Fruit fly (Drosophila melanogaster): ENCODE results near the gene zye.

zye gene

dm6 chr3L:20405971-20406948 is 7.1 kb upstream of the zye start:
- no peak for TF ChIP-seq CG32121 (GFP tag; IDR thresholded peaks at IDR 0.05)
- TF ChIP-seq CG4496 (GFP tag; IDR thresholded peaks at IDR 0.05), result 0 out of 3 replicates have a peak, but pooled peaks have one; percentile 15
- TF ChIP-seq fd96Ca (GFP tag; IDR thresholded peaks at IDR 0.05), result no peak

dm6 chr3L:20410345-20410744 is 3.1 kb upstream of the zye start, which contains the start of gene CG13248:
TSS of gene CG13248 (minus strand) at chr3L:20410566.
- TF ChIP-seq CG32121 (GFP tag; IDR thresholded peaks at IDR 0.05) (no peak), CG8301 (tag; optimal IDR thresholded peaks at IDR 0.05) (no peak), CG12605 (GFP tag; IDR thresholded peaks at IDR 0.05) (no peak), CG34367 (tag; optimal IDR thresholded peaks at IDR 0.05) (no peak), Ets98B (GFP tag; IDR thresholded peaks at IDR 0.05) (no peak), EcR (GFP tag; optimal IDR thresholded peaks at IDR 0.05) (no peak), fd96Ca (GFP tag; IDR thresholded peaks at IDR 0.05) (no peak)

- TF ChIP-seq Snoo (tag; optimal IDR thresholded peaks at IDR 0.05), result no peak
- TF ChIP-seq CG14655 (GFP tag; optimal IDR thresholded peaks at IDR 0.05), result no peak
- no peak for TF ChIP-seq CG9948 (tag; optimal IDR thresholded peaks at IDR 0.05)
- no peak for TF ChIP-seq D1 (tag; optimal IDR thresholded peaks at IDR 0.05)
- TF ChIP-seq gl (tag; optimal IDR thresholded peaks at IDR 0.05), result no peak
- no peak for TF ChIP-seq CG12605 (GFP tag; IDR thresholded peaks at IDR 0.05)
- TF ChIP-seq CG8301 (tag; optimal IDR thresholded peaks at IDR 0.05), result no peak
- TF ChIP-seq CG17806 (tag; optimal IDR thresholded peaks at IDR 0.05), result no peak
- no peak for TF ChIP-seq Ets98B (GFP tag; IDR thresholded peaks at IDR 0.05)
- no peak for TF ChIP-seq CG34367 (tag; optimal IDR thresholded peaks at IDR 0.05)
- no peak for TF ChIP-seq Pif1A (GFP tag; optimal IDR thresholded peaks at IDR 0.05)
- no peak for TF ChIP-seq CG10348 (GFP tag; IDR thresholded peaks at IDR 0.05)
- no peak for TF ChIP-seq CG32121 (GFP tag; IDR thresholded peaks at IDR 0.05)
- TF ChIP-seq CG4496 (GFP tag; IDR thresholded peaks at IDR 0.05), result no peak
- TF ChIP-seq CG8159 (tag; optimal IDR thresholded peaks at IDR 0.05), result no peak
- TF ChIP-seq EcR (GFP tag; optimal IDR thresholded peaks at IDR 0.05), result no peak
- TF ChIP-seq CG15710 (tag; optimal IDR thresholded peaks at IDR 0.05), result no peak
- TF ChIP-seq CG13204 (GFP tag; optimal IDR thresholded peaks at IDR 0.05), result no peak
- no peak for TF ChIP-seq Pif1B (GFP tag; optimal IDR thresholded peaks at IDR 0.05)
- TF ChIP-seq fd96Ca (GFP tag; IDR thresholded peaks at IDR 0.05), result no peak
Observed at dm6 chr3L:20410780-20411179, 2.6 kb upstream of the zye start.

- TF ChIP-seq Ets98B (GFP tag; IDR thresholded peaks at IDR 0.05) (no peak), CG8159 (tag; optimal IDR thresholded peaks at IDR 0.05) (no peak), CG15710 (tag; optimal IDR thresholded peaks at IDR 0.05) (no peak), CG34367 (tag; optimal IDR thresholded peaks at IDR 0.05) (no peak), Snoo (tag; optimal IDR thresholded peaks at IDR 0.05) (no peak), CG17806 (tag; optimal IDR thresholded peaks at IDR 0.05) (no peak), fd96Ca (GFP tag; IDR thresholded peaks at IDR 0.05) (no peak)
Observed at dm6 chr3L:20425888-20426287, 12.5 kb downstream of the zye start, which contains the start of gene CG5282. TSS of gene CG5282 (minus strand) at chr3L:20426071.

- TF ChIP-seq CG12605 (GFP tag; IDR thresholded peaks at IDR 0.05), result no peak
- TF ChIP-seq CG9948 (tag; optimal IDR thresholded peaks at IDR 0.05), result no peak
- TF ChIP-seq CG17806 (tag; optimal IDR thresholded peaks at IDR 0.05), result no peak
- no peak for TF ChIP-seq CG34367 (tag; optimal IDR thresholded peaks at IDR 0.05)
- TF ChIP-seq D1 (tag; optimal IDR thresholded peaks at IDR 0.05), result no peak
- no peak for TF ChIP-seq CG8301 (tag; optimal IDR thresholded peaks at IDR 0.05)
- no peak for TF ChIP-seq Pif1B (GFP tag; optimal IDR thresholded peaks at IDR 0.05)
Observed at dm6 chr3L:20427449-20427848, 14.0 kb downstream of the zye start, which contains the start of gene CG5274. TSS of gene CG5274 (minus strand) at chr3L:20427666.

- TF ChIP-seq fd96Ca (GFP tag; IDR thresholded peaks at IDR 0.05) (no peak), CG12605 (GFP tag; IDR thresholded peaks at IDR 0.05) (peak; percentile 46; the same call in 1 of the 2 replicates), rn (GFP tag; IDR thresholded peaks at IDR 0.05) (no peak), CG9948 (tag; optimal IDR thresholded peaks at IDR 0.05) (no peak), CG14655 (GFP tag; optimal IDR thresholded peaks at IDR 0.05) (no peak), CG4496 (GFP tag; IDR thresholded peaks at IDR 0.05) (peak; percentile 48; the same call in 2 of the 3 replicates), CG8301 (tag; optimal IDR thresholded peaks at IDR 0.05) (no peak), CG32121 (GFP tag; IDR thresholded peaks at IDR 0.05) (no peak), CG15710 (tag; optimal IDR thresholded peaks at IDR 0.05) (no peak), gl (tag; optimal IDR thresholded peaks at IDR 0.05) (peak; percentile 57), CG17806 (tag; optimal IDR thresholded peaks at IDR 0.05) (no peak)
Observed at dm6 chr3L:20430182-20430581, 16.8 kb downstream of the zye start, which contains the start of gene CG5262. TSS of gene CG5262 (minus strand) at chr3L:20430475.

- no peak for TF ChIP-seq fd96Ca (GFP tag; IDR thresholded peaks at IDR 0.05)
- no peak for TF ChIP-seq CG17806 (tag; optimal IDR thresholded peaks at IDR 0.05)
- no peak for TF ChIP-seq rn (GFP tag; IDR thresholded peaks at IDR 0.05)
- TF ChIP-seq Pif1A (GFP tag; optimal IDR thresholded peaks at IDR 0.05), result no peak
- no peak for TF ChIP-seq CG9948 (tag; optimal IDR thresholded peaks at IDR 0.05)
- no peak for TF ChIP-seq Snoo (tag; optimal IDR thresholded peaks at IDR 0.05)
- TF ChIP-seq CG14655 (GFP tag; optimal IDR thresholded peaks at IDR 0.05), result no peak
- TF ChIP-seq CG12605 (GFP tag; IDR thresholded peaks at IDR 0.05), result no peak
- TF ChIP-seq CG34367 (tag; optimal IDR thresholded peaks at IDR 0.05), result no peak
- TF ChIP-seq CG8159 (tag; optimal IDR thresholded peaks at IDR 0.05), result no peak
- TF ChIP-seq CG13204 (GFP tag; optimal IDR thresholded peaks at IDR 0.05), result no peak
- no peak for TF ChIP-seq CG4496 (GFP tag; IDR thresholded peaks at IDR 0.05)
- TF ChIP-seq gl (tag; optimal IDR thresholded peaks at IDR 0.05), result no peak
- TF ChIP-seq D1 (tag; optimal IDR thresholded peaks at IDR 0.05), result no peak
- TF ChIP-seq Pif1B (GFP tag; optimal IDR thresholded peaks at IDR 0.05), result no peak
- TF ChIP-seq Ets98B (GFP tag; IDR thresholded peaks at IDR 0.05), result no peak
- TF ChIP-seq CG8301 (tag; optimal IDR thresholded peaks at IDR 0.05), result no peak
- TF ChIP-seq CG15710 (tag; optimal IDR thresholded peaks at IDR 0.05), result no peak
- TF ChIP-seq CG10348 (GFP tag; IDR thresholded peaks at IDR 0.05), result no peak
- TF ChIP-seq CG32121 (GFP tag; IDR thresholded peaks at IDR 0.05), result no peak
Observed at dm6 chr3L:20431619-20432018, 18.2 kb downstream of the zye start.
